Worm (Caenorhabditis elegans): ENCODE results near the gene dhs-7.
A peak's percentile ranks its signal among the peaks of the same experiment; 100 is the strongest.

Gene dhs-7

DNA sequence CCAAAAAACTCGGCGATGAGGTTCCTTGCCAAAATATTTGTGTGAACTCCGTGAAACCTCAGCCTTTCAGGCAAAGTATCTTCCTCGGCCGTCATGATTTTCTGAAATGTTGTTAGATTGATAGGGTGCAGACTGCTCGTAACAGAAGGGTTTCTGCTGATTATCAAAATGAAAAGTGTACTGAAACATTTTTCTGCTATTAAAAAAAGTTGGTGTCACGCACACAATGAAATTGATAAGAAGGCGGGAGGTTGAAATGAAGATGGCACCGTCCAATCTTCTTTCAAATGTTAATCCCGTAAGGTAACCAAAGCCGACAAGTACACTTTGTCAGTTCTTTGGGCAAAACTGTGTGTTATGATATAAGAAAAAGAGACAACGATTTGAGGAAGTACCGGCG is 28.7 kb upstream of the dhs-7 start:
- TF ChIP-seq lir-3 (tag; optimal IDR thresholded peaks at IDR 0.05; ENCODE audit: poor library complexity): no peak
- TF ChIP-seq elt-2 (tag; optimal IDR thresholded peaks at IDR 0.05): peak; percentile 8
- TF ChIP-seq sup-37 (GFP tag; optimal IDR thresholded peaks at IDR 0.05): no peak
- peak; percentile 2 for TF ChIP-seq nhr-71 (tag; optimal IDR thresholded peaks at IDR 0.05)
- no peak for TF ChIP-seq efl-1 (optimal IDR thresholded peaks at IDR 0.05)
- peak in 1 of 2 experiments; percentile 33 for TF ChIP-seq efl-1 (GFP tag; optimal IDR thresholded peaks at IDR 0.05 in 1 of 2)
- TF ChIP-seq lin-35 (GFP tag; optimal IDR thresholded peaks at IDR 0.05): peak in 1 of 2 experiments; percentile 17

DNA sequence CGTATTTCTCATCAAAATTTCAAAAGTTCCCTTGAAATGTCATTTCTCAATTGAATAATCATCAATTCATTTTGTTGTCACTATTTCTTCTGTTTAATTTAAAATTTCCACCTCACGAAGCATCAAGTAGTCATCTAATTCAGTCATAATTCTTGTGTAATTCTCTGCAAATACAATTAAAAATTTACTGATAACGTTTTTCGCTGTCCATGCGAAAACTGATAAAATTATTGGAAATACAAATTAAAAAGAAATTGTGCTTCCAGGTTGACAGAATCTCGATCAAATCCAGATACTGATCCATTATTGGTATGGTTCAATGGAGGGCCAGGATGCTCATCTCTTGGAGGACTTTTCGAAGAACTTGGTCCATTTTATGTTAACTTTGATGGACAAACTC is 25.0 kb upstream of the dhs-7 start:
- TF ChIP-seq efl-1 (optimal IDR thresholded peaks at IDR 0.05) (no peak), efl-1 (GFP tag; optimal IDR thresholded peaks at IDR 0.05 in 1 of 2) (peak in 1 of 2 experiments; percentile 65), ets-5 (GFP tag; IDR thresholded peaks at IDR 0.05) (no peak), sup-37 (GFP tag; optimal IDR thresholded peaks at IDR 0.05) (no peak), vab-15 (tag; optimal IDR thresholded peaks at IDR 0.05) (no peak), mep-1 (tag; optimal IDR thresholded peaks at IDR 0.05) (no peak), unc-130 (tag; optimal IDR thresholded peaks at IDR 0.05) (no peak), nhr-12 (tag; optimal IDR thresholded peaks at IDR 0.05) (no peak), lin-14 (GFP tag; optimal IDR thresholded peaks at IDR 0.05) (no peak), lin-35 (GFP tag; optimal IDR thresholded peaks at IDR 0.05) (peak in 1 of 2 experiments; percentile 4), lsy-2 (tag; optimal IDR thresholded peaks at IDR 0.05) (no peak), efl-3 (GFP tag; optimal IDR thresholded peaks at IDR 0.05) (no peak), elt-2 (tag; optimal IDR thresholded peaks at IDR 0.05) (peak; percentile 32), ztf-4 (tag; optimal IDR thresholded peaks at IDR 0.05) (no peak), C04F5.9 (tag; optimal IDR thresholded peaks at IDR 0.05) (no peak), tlp-1 (tag; optimal IDR thresholded peaks at IDR 0.05) (no peak), ces-1 (GFP tag; optimal IDR thresholded peaks at IDR 0.05) (no peak), jun-1 (tag; optimal IDR thresholded peaks at IDR 0.05) (no peak), sptf-1 (tag; optimal IDR thresholded peaks at IDR 0.05) (no peak)

DNA sequence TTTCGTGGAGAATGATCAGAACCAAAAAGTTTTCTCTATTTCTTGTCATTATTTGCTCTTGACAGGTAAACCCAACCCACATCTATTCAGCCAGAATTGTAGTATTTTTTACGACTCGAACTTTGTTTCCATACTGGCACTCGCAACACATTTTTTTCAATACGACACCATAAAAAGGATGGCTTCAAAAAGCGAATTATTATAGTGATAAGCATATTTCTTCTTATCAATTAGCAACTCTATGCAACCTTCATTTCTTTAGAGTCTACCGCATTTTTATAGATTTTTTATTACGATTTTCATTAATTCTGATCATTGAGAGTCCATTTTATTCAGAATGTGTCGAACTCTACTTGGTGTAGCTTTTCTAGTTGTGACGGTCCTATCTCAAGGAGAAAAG is 24.3 kb upstream of the dhs-7 start, which contains the start of gene ctsa-3.1:
Gene ctsa-3.1 (plus strand): TSS at position 337 of the 400 bp plus-strand sequence.
- TF ChIP-seq F16B12.6 (tag; optimal IDR thresholded peaks at IDR 0.05) (no peak), mep-1 (tag; optimal IDR thresholded peaks at IDR 0.05) (no peak), lin-14 (GFP tag; optimal IDR thresholded peaks at IDR 0.05) (peak; percentile 1), xbp-1 (tag; optimal IDR thresholded peaks at IDR 0.05) (no peak), elt-2 (tag; optimal IDR thresholded peaks at IDR 0.05) (peak; percentile 66), snu-23 (GFP tag; optimal IDR thresholded peaks at IDR 0.05) (no peak), mef-2 (tag; optimal IDR thresholded peaks at IDR 0.05) (no peak)

DNA sequence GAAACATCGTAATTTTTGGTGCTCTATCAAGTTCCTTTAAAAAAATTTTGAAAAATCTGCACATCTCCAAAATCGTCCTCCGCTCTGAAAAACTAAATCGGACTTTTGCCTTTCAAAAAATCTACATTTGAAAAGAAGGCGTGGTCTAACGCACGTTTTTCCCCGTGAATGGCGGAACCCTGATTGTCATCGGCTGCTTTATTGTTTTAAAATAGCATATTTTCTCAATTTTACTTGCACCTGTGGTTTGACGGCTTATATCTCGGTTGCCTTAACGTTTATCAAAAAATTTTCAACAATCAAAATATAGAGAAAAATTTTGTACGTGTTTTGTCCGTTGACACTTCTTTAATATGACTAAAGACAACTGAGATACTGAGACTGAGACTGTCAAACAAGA is 23.7 kb upstream of the dhs-7 start:
- TF ChIP-seq snpc-4 (tag; optimal IDR thresholded peaks at IDR 0.05) (peak; percentile 90), efl-1 (optimal IDR thresholded peaks at IDR 0.05) (no peak), efl-1 (GFP tag; optimal IDR thresholded peaks at IDR 0.05 in 1 of 2) (peak in 1 of 2 experiments; percentile 54), hlh-4 (tag; optimal IDR thresholded peaks at IDR 0.05) (no peak)

DNA sequence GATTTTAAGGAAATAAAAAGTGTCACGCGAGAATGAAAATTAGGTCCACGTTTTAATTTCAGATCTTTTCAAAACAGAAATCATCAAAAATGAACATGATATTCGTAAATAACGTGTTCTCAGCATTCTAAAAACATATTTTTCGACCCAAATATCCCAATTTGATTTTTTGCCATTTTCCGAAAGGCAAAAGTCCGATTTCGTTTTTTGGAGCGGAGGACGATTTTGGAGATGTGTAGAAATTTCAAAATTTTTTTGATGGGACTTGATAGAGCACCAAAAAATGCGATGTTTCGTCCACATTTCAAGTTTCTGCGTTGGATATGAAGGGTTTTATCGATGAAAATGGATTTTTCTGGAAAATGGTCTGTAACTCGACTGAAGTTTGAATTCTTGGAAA is 22.4 kb upstream of the dhs-7 start:
- TF ChIP-seq mep-1 (tag; optimal IDR thresholded peaks at IDR 0.05) (peak; percentile 5), unc-98 (GFP tag; IDR thresholded peaks at IDR 0.05) (no peak), grh-1 (GFP tag; IDR thresholded peaks at IDR 0.05) (0 out of 2 replicates have a peak, but pooled peaks have one; percentile 9), pax-3 (tag; optimal IDR thresholded peaks at IDR 0.05) (no peak), efl-1 (optimal IDR thresholded peaks at IDR 0.05) (no peak), efl-1 (GFP tag; optimal IDR thresholded peaks at IDR 0.05 in 1 of 2) (peak in 1 of 2 experiments; percentile 1), aha-1 (tag; optimal IDR thresholded peaks at IDR 0.05) (no peak), lin-35 (GFP tag; optimal IDR thresholded peaks at IDR 0.05) (no peak), nhr-76 (tag; optimal IDR thresholded peaks at IDR 0.05) (no peak), isw-1 (GFP tag; IDR thresholded peaks at IDR 0.05) (no peak), snu-23 (GFP tag; optimal IDR thresholded peaks at IDR 0.05) (no peak)

Data from whole organism, L1 larva.